Fruit fly (Drosophila melanogaster): ENCODE data around the gene NimC4.

- TF ChIP-seq cyc (GFP tag; optimal IDR thresholded peaks at IDR 0.05) (no peak), CG6792 (GFP tag; optimal IDR thresholded peaks at IDR 0.05) (no peak), topi (GFP tag; optimal IDR thresholded peaks at IDR 0.05) (no peak), CG3032 (tag; optimal IDR thresholded peaks at IDR 0.05) (no peak), Hr38 (GFP tag; optimal IDR thresholded peaks at IDR 0.05) (no peak)
Measured at dm6 chr2L:14070154-14070553, 22.8 kb downstream of the NimC4 start.
